Fruit fly (Drosophila melanogaster) Kc167 (cell line): ENCODE measurements around the gene stg.

ENCODE experiments used
- Myc ChIP-seq: fragments of >200 bp; optimal IDR thresholded peaks from 2 replicates; lab custom pipeline; 2017; ENCODE audit warnings: missing external identifiers
- Sin3A ChIP-seq: fragments of >200 bp; optimal IDR thresholded peaks from 2 replicates; lab custom pipeline; 2018; ENCODE audit warnings: missing external identifiers
- h ChIP-seq: fragments of >200 bp; optimal IDR thresholded peaks from 3 replicates; lab custom pipeline; 2018; ENCODE audit warnings: missing external identifiers
- insv ChIP-seq: fragments of >200 bp; optimal IDR thresholded peaks from 3 replicates; lab custom pipeline; 2018; ENCODE audit warnings: missing external identifiers
- psq ChIP-seq: fragments of >200 bp; optimal IDR thresholded peaks from 2 replicates; lab custom pipeline; 2017; ENCODE audit warnings: missing external identifiers
- ttk ChIP-seq: sonication (Bioruptor generic); optimal IDR thresholded peaks from 2 replicates; lab custom pipeline; 2017; ENCODE audit warnings: missing external identifiers

stg gene

DNA sequence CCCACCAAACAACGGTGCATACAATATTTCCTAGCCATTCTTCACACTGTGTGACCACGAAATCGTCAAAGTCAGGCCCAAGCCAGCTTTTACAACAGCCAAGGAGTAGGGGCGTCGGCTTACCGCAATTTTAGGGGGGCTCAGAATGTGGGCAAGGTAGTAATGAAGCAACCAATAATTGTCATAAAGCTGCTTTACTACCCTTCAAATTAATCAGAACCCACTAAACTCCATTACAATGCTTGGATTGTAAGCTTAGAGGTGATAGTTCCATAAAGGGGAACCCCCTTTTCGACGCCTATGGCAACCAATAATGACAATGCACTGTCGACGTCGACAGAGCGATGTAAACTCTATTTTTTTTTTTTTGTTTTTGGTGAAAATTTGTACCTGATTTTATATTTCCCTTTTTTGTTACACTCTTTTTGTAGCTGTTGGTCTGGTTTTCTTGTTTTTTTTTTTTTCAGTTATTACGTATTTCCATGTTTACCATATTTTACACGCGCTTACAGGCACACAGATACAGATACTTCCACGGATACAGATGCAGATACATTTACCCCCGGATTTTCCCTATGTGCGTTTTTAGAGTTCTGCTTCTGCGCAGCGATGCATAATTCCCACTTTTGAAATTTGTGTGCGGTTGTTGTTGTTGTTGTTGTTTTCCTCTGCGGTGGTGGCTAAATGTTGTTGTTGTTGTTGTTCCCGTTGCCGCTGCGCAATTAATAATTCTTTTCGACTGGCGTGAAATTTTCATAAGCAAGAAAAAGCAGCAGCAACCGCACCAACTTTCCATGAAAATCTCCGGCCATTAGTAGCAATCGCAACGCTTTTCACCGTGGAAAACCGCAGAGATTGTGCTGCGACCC is 50.8 kb downstream of the stg start:
- TF ChIP-seq insv (lab: Kevin White, UChicago): no peak
- TF ChIP-seq psq: no peak
- TF ChIP-seq h (lab: Kevin White, UChicago): no peak
- TF ChIP-seq Sin3A: no peak

DNA sequence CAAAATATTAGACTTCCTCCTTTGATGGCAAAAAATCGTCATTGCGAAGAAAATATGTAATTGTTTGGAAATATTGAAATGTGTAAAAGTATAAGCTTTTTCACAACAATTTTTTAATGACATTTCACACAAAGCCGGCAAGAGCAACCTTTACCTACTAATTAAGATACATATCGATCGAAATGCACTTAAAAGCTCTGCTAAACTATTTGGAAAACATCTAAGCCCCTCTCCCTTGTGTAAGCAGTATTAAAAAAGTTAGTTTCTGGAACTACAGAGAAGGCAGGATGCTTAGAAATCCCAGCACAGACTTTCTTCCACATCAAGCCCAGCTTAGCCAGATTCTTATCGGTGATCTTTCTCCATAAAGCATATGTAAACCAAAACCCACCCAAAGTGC is 51.6 kb downstream of the stg start, which contains the start of gene Cyt-c1L:
Cyt-c1L (minus strand) TSS at position 101 of the 400 bp plus-strand sequence.
- TF ChIP-seq Sin3A (no peak), psq (no peak), ttk (no peak), insv (lab: Kevin White, UChicago) (no peak), Myc (lab: Kevin White, UChicago) (no peak), h (lab: Kevin White, UChicago) (no peak)

dm6 chr3R:29202418-29202817 is 53.2 kb downstream of the stg start, which contains the start of gene Mesh1:
Mesh1 (minus strand) TSS chr3R:29202525.
- TF ChIP-seq psq: no peak
- no peak for TF ChIP-seq ttk
